Fruit fly (Drosophila melanogaster): Measurements from ENCODE around the gene Arfrp1.

Arfrp1 gene

DNA sequence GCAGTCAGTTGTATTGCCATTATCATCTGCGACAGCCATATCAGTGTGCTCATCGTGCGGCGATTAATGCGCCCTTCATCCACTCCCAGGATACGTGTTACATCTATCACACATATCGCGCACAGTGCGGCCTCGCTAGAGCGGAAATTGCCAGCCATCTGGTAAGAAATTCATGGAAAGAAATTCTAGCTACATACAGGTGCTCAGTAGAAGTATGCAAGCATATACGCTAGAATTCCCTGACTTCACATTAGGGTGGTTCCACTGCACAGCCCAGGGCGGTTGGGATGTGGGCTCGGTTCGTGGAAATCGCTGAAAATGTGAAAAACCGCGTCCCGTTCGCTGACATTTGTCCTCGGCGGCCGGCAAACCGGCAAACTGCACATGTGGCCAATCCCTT is 34.4 kb downstream of the Arfrp1 start (continued):
- TF ChIP-seq lbe (GFP tag; optimal IDR thresholded peaks at IDR 0.05) (no peak), yki (optimal IDR thresholded peaks at IDR 0.05) (no peak), Bteb2 (GFP tag; optimal IDR thresholded peaks at IDR 0.05) (no peak), Ptx1 (GFP tag; IDR thresholded peaks at IDR 0.05) (peak; percentile 85), tap (tag; optimal IDR thresholded peaks at IDR 0.05) (peak; percentile 75), CG1529 (GFP tag; optimal IDR thresholded peaks at IDR 0.05) (peak; percentile 45), Doc3 (GFP tag; IDR thresholded peaks at IDR 0.05; ENCODE audit: partially characterized antibody) (no peak), pzg (GFP tag; optimal IDR thresholded peaks at IDR 0.05) (peak; percentile 10), phol (tag; optimal IDR thresholded peaks at IDR 0.05) (peak; percentile 72), CkIIα-i1 (GFP tag; IDR thresholded peaks at IDR 0.05) (no peak), CG3163 (GFP tag; optimal IDR thresholded peaks at IDR 0.05) (peak; percentile 14), corto (GFP tag; optimal IDR thresholded peaks at IDR 0.05) (no peak), stc (GFP tag; IDR thresholded peaks at IDR 0.05) (peak; percentile 77), Med (GFP tag) (peak; percentile 96), Nf-YC (tag; optimal IDR thresholded peaks at IDR 0.05) (peak; percentile 47), Hsf (GFP tag; optimal IDR thresholded peaks at IDR 0.05) (peak; percentile 73), Dad (GFP tag; optimal IDR thresholded peaks at IDR 0.05) (peak; percentile 25), CG2202 (tag; optimal IDR thresholded peaks at IDR 0.05) (peak; percentile 38), oc (tag; optimal IDR thresholded peaks at IDR 0.05) (peak; percentile 61), Rfx (GFP tag; IDR thresholded peaks at IDR 0.05) (peak; percentile 89), CG11456 (GFP tag; IDR thresholded peaks at IDR 0.05) (peak; percentile 82), Gsc (GFP tag; IDR thresholded peaks at IDR 0.05) (peak; percentile 63), nom (GFP tag; optimal IDR thresholded peaks at IDR 0.05) (peak; percentile 79), Sox100B (GFP tag; optimal IDR thresholded peaks at IDR 0.05) (no peak), wor (GFP tag; IDR thresholded peaks at IDR 0.05) (peak; percentile 75; the same call in 1 of the 2 replicates), CG10147 (GFP tag; optimal IDR thresholded peaks at IDR 0.05) (no peak), amos (GFP tag; IDR thresholded peaks at IDR 0.05; ENCODE audit: partially characterized antibody) (no peak), CG9727 (GFP tag; optimal IDR thresholded peaks at IDR 0.05) (peak; percentile 74), Side (GFP tag; optimal IDR thresholded peaks at IDR 0.05) (peak; percentile 39), CG10979 (tag; optimal IDR thresholded peaks at IDR 0.05) (peak; percentile 76), CG7556 (GFP tag; optimal IDR thresholded peaks at IDR 0.05) (peak; percentile 61), sqz (GFP tag; optimal IDR thresholded peaks at IDR 0.05) (peak; percentile 7), ase (GFP tag; IDR thresholded peaks at IDR 0.05) (peak; percentile 82), CG13123 (GFP tag; optimal IDR thresholded peaks at IDR 0.05) (peak; percentile 23), CG10543 (GFP tag; optimal IDR thresholded peaks at IDR 0.05) (peak; percentile 60), D (optimal IDR thresholded peaks at IDR 0.05) (no peak), D (GFP tag; optimal IDR thresholded peaks at IDR 0.05) (peak; percentile 70), HmgZ (tag; optimal IDR thresholded peaks at IDR 0.05) (peak; percentile 34), repo (GFP tag; optimal IDR thresholded peaks at IDR 0.05) (peak; percentile 78), mirr (GFP tag; optimal IDR thresholded peaks at IDR 0.05) (peak; percentile 33), CG32767 (GFP tag; IDR thresholded peaks at IDR 0.05) (peak; percentile 70), CG16779 (GFP tag; IDR thresholded peaks at IDR 0.05) (peak; percentile 52; the same call in 1 of the 2 replicates), prd (optimal IDR thresholded peaks at IDR 0.05) (no peak), prd (GFP tag; IDR thresholded peaks at IDR 0.05) (peak; percentile 93), NFAT (GFP tag; IDR thresholded peaks at IDR 0.05) (peak; percentile 75), chinmo (GFP tag; IDR thresholded peaks at IDR 0.05; ENCODE audit: partially characterized antibody) (no peak), kni (GFP tag; optimal IDR thresholded peaks at IDR 0.05) (peak; percentile 34), gem (tag; optimal IDR thresholded peaks at IDR 0.05) (peak; percentile 77), CG42726 (GFP tag; IDR thresholded peaks at IDR 0.05; ENCODE audit: partially characterized antibody) (no peak), ato (GFP tag; IDR thresholded peaks at IDR 0.05; ENCODE audit: partially characterized antibody) (no peak), ab (GFP tag; optimal IDR thresholded peaks at IDR 0.05) (peak; percentile 8), pb (GFP tag; optimal IDR thresholded peaks at IDR 0.05) (peak; percentile 72)

All from whole organism, embryonic.